Fruit fly (Drosophila melanogaster): ENCODE measurements around the gene CG17036.

CG17036 gene

DNA sequence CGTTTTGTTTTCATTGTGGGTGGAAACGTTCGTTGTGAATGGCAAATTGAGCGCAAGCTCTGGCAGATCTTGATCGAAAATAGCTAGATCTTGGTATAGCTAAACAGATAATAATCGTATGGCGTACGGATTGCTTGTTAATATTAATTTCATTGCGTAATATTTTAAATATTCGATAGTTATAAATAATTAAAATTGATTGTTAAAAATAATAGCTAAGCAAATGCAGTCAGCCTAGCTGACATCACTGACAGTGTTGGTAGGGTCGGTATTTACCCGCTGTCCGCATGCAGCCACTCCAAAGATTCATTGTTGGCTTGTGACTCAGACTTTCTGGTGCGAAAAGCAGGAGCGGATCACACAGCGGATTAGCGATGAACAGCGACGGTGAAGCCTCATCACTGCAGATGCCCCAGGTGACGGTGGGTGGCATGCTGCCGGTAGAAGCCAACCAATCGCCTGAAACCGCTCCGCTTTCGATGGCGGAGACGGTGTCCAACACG lies 3.9 kb upstream of the CG17036 start, which contains the start of the genes CG5776 and spict (continued):
- TF ChIP-seq CG6276 (GFP tag; optimal IDR thresholded peaks at IDR 0.05) (no peak), fd59A (GFP tag; optimal IDR thresholded peaks at IDR 0.05) (peak; percentile 43), CG11762 (GFP tag; optimal IDR thresholded peaks at IDR 0.05; ENCODE audit: insufficient read depth) (no peak), dac (GFP tag; optimal IDR thresholded peaks at IDR 0.05) (peak; percentile 66), CG8119 (GFP tag; IDR thresholded peaks at IDR 0.05) (peak; percentile 65), topi (GFP tag; optimal IDR thresholded peaks at IDR 0.05) (peak; percentile 61), CG3919 (GFP tag; optimal IDR thresholded peaks at IDR 0.05) (peak; percentile 69), CG6792 (GFP tag; optimal IDR thresholded peaks at IDR 0.05) (peak; percentile 47), Blimp-1 (GFP tag; optimal IDR thresholded peaks at IDR 0.05) (peak; percentile 55), salr (GFP tag; optimal IDR thresholded peaks at IDR 0.05) (peak in 1 of 2 experiments; percentile 53), Sox102F (GFP tag; optimal IDR thresholded peaks at IDR 0.05) (no peak), achi (GFP tag; optimal IDR thresholded peaks at IDR 0.05) (peak; percentile 64), CG32006 (GFP tag; optimal IDR thresholded peaks at IDR 0.05) (peak; percentile 84), Ets96B (tag; optimal IDR thresholded peaks at IDR 0.05) (peak; percentile 68), CG6163 (GFP tag; IDR thresholded peaks at IDR 0.05) (peak; percentile 80), CG8319 (GFP tag; optimal IDR thresholded peaks at IDR 0.05) (no peak), lz (GFP tag; optimal IDR thresholded peaks at IDR 0.05) (peak; percentile 69), svp (GFP tag) (peak; percentile 87), net (GFP tag; optimal IDR thresholded peaks at IDR 0.05) (no peak), fkh (GFP tag; optimal IDR thresholded peaks at IDR 0.05) (peak; percentile 49), pdm3 (GFP tag; optimal IDR thresholded peaks at IDR 0.05) (no peak), Sox14 (GFP tag; optimal IDR thresholded peaks at IDR 0.05) (peak; percentile 70), vri (GFP tag; optimal IDR thresholded peaks at IDR 0.05) (peak; percentile 62), dsx (GFP tag; optimal IDR thresholded peaks at IDR 0.05; ENCODE audit: poor library complexity, severe bottlenecking) (peak; percentile 64), CG6854 (GFP tag; optimal IDR thresholded peaks at IDR 0.05) (peak; percentile 68), CG11294 (GFP tag; IDR thresholded peaks at IDR 0.05) (peak; percentile 51; the same call in 1 of the 2 replicates), Eip93F (GFP tag; optimal IDR thresholded peaks at IDR 0.05) (peak; percentile 39), spab (GFP tag; optimal IDR thresholded peaks at IDR 0.05) (no peak), Met (GFP tag; optimal IDR thresholded peaks at IDR 0.05) (peak; percentile 66), OdsH (GFP tag; optimal IDR thresholded peaks at IDR 0.05) (peak; percentile 71), Smox (GFP tag; optimal IDR thresholded peaks at IDR 0.05) (peak; percentile 57)

DNA sequence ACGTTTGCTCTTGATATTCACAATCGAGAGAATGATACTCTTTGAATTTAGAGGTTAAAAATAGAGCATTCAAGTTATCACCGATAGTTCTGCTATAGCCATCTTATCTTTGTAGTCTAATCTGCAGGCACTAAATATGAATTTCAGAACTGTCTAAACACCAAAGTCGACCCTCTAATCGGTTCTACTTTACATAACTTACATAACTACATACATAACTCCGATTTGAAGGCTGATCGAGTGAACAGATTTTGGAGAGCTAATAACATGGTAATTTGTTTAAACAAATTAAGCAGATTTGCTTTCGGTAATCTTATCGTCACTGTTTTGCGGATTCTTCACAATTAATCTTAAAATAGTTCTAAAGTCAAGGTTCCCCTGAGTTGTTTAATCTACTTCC lies 952 bp upstream of the CG17036 start:
- TF ChIP-seq CG15336 (GFP tag; IDR thresholded peaks at IDR 0.05) (no peak), CG6854 (GFP tag; optimal IDR thresholded peaks at IDR 0.05) (no peak), Gug (GFP tag; IDR thresholded peaks at IDR 0.05) (no peak), CG6163 (GFP tag; IDR thresholded peaks at IDR 0.05) (no peak), Sox15 (GFP tag; optimal IDR thresholded peaks at IDR 0.05) (no peak), CG10669 (GFP tag; optimal IDR thresholded peaks at IDR 0.05) (no peak), cyc (GFP tag; optimal IDR thresholded peaks at IDR 0.05) (no peak), spab (GFP tag; optimal IDR thresholded peaks at IDR 0.05) (no peak)

DNA sequence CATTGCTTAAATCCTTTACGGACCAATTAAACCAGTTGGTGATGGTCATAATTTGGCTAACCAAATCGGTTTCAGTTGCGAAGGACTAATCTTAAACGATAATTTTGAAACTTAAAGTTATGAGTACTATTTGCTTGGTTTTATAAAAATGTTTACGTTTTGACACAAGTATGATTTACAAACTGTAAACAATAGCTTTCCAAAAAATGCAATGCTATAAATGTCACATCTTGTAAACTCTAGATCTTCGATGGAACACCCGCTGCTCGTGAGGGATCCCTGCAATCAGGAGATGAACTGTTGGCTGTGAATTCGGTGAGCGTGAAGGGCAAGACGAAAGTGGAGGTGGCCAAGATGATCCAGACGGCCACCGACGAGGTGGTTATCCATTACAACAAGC lies 3.3 kb downstream of the CG17036 start, which contains the start of gene CG5781:
Gene CG5781 (minus strand): TSS at position 101 of the 400 bp plus-strand sequence.
- no peak for TF ChIP-seq CG10669 (GFP tag; optimal IDR thresholded peaks at IDR 0.05)

DNA sequence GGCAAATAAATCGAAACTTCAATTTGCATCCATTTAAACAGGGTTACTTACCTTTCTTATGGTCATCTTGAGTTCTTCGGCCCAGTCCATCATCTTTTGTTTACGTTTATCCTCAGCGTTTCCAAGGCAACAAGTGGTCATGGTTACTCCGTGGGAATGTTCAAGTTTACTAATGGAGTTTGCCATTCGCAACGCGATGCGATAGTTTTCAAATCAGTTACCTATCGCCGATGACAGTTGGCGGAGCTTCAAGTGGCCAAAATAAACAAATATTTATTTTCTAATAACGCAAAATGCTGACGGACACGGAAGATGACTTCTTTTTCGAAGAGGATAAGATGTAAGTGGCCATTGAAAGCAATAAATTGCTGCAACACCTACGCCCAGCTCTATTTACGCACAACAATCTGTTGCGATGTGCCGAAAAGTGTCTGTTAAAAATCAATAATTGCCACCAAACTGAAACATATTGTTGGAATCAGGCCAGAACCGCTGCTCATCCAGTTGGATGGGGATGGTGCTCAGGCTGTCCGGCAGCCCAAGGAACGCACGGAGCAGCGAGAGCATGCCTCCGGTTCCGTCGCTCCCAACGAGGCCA lies 5.6 kb downstream of the CG17036 start, which contains the start of the genes IFT43 and PICK1:
Gene IFT43 (minus strand): TSS at position 166 of the 598 bp plus-strand sequence.
Gene PICK1 (plus strand): TSS at position 211 of the 598 bp plus-strand sequence.
- TF ChIP-seq acj6 (GFP tag; optimal IDR thresholded peaks at IDR 0.05) (no peak), fkh (GFP tag; optimal IDR thresholded peaks at IDR 0.05) (peak; percentile 95), Smox (GFP tag; optimal IDR thresholded peaks at IDR 0.05) (no peak), CG16779 (tag; optimal IDR thresholded peaks at IDR 0.05) (no peak), CG8119 (GFP tag; IDR thresholded peaks at IDR 0.05) (no peak)

All from whole organism, prepupa.